Worm (Caenorhabditis elegans) whole organism, L2 larva: ENCODE results near the gene F49F1.10.

Source experiments
- C34F6.9 ChIP-seq: fragments of 150-350 bp; optimal IDR thresholded peaks from 2 replicates; lab custom pipeline; 2014; ENCODE audit warnings: missing biosample characterization, missing genetic modification characterization
- F13H6.1 ChIP-seq: sonication (generic microtip); optimal IDR thresholded peaks from 2 replicates; lab custom pipeline; 2016; ENCODE audit warnings: missing genetic modification characterization, missing compliant biosample characterization
- R02D3.7 ChIP-seq: fragments of 150-350 bp; optimal IDR thresholded peaks from 2 replicates; lab custom pipeline; 2014; ENCODE audit warnings: missing biosample characterization, missing genetic modification characterization
- ZK546.5 ChIP-seq: sonication (generic microtip); optimal IDR thresholded peaks from 2 replicates; lab custom pipeline; 2017; ENCODE audit warnings: missing biosample characterization, missing genetic modification characterization
- alr-1 ChIP-seq: fragments of 150-350 bp; optimal IDR thresholded peaks from 2 replicates; lab custom pipeline; 2014; ENCODE audit warnings: missing biosample characterization, missing genetic modification characterization
- aly-2 ChIP-seq: fragments of 150-350 bp; optimal IDR thresholded peaks from 2 replicates; lab custom pipeline; 2014; ENCODE audit warnings: missing biosample characterization, missing genetic modification characterization
- ama-1 ChIP-seq: fragments of 150-350 bp; optimal IDR thresholded peaks from 2 replicates; lab custom pipeline; 2018; ENCODE audit warnings: inconsistent platforms
- blmp-1 ChIP-seq: sonication (generic microtip); optimal IDR thresholded peaks from 2 replicates; lab custom pipeline; 2017; ENCODE audit warnings: missing genetic modification characterization, mild to moderate bottlenecking, missing compliant biosample characterization, antibody characterized with exemption, moderate library complexity; ENCODE audit not compliant: insufficient read depth
- ceh-16 ChIP-seq: fragments of 150-350 bp; optimal IDR thresholded peaks from 2 replicates; lab custom pipeline; 2014; ENCODE audit warnings: missing biosample characterization, missing genetic modification characterization
- ceh-82 ChIP-seq: fragments of 150-350 bp; optimal IDR thresholded peaks from 2 replicates; lab custom pipeline; 2014; ENCODE audit warnings: missing biosample characterization, missing genetic modification characterization
- crh-2 ChIP-seq: sonication (generic microtip); optimal IDR thresholded peaks from 2 replicates; lab custom pipeline; 2017; ENCODE audit warnings: missing biosample characterization, missing genetic modification characterization
- dmd-4 ChIP-seq: sonication (generic microtip); optimal IDR thresholded peaks from 2 replicates; lab custom pipeline; 2017; ENCODE audit warnings: missing biosample characterization, missing genetic modification characterization
- fos-1 ChIP-seq: fragments of 150-350 bp; optimal IDR thresholded peaks from 2 replicates; lab custom pipeline; 2014; ENCODE audit warnings: missing biosample characterization, missing genetic modification characterization
- gmeb-1 ChIP-seq: fragments of 150-350 bp; optimal IDR thresholded peaks from 2 replicates; lab custom pipeline; 2014; ENCODE audit warnings: missing biosample characterization, missing genetic modification characterization
- lin-11 ChIP-seq: fragments of 150-350 bp; sonication (generic microtip); optimal IDR thresholded peaks from 2 replicates; lab custom pipeline; 2014; ENCODE audit warnings: missing biosample characterization, missing genetic modification characterization, inconsistent platforms, mixed read lengths
- lin-13 ChIP-seq: fragments of 150-350 bp; optimal IDR thresholded peaks from 2 replicates; lab custom pipeline; 2014; ENCODE audit warnings: missing biosample characterization, missing genetic modification reagents, missing genetic modification characterization
- lin-39 ChIP-seq: fragments of 150-350 bp; optimal IDR thresholded peaks from 2 replicates; lab custom pipeline; 2014; ENCODE audit warnings: missing biosample characterization, missing genetic modification reagents, missing genetic modification characterization
- lsy-2 ChIP-seq, 2 experiments: fragments of 150-350 bp in 1 of 2; sonication (generic microtip) in 1 of 2; optimal IDR thresholded peaks; 2 replicates each; lab custom pipeline; 2014 to 2017; ENCODE audit warnings: missing biosample characterization in 2 of 2, missing genetic modification characterization in 2 of 2
- mab-5 ChIP-seq: fragments of 150-350 bp; optimal IDR thresholded peaks from 2 replicates; lab custom pipeline; 2014; ENCODE audit warnings: missing biosample characterization, missing genetic modification characterization
- mbf-1 ChIP-seq: sonication (generic microtip); optimal IDR thresholded peaks from 2 replicates; lab custom pipeline; 2017; ENCODE audit warnings: missing biosample characterization, missing genetic modification characterization
- nhr-10 ChIP-seq: sonication (generic microtip); optimal IDR thresholded peaks from 2 replicates; lab custom pipeline; 2017; ENCODE audit warnings: missing biosample characterization, missing genetic modification characterization
- nhr-11 ChIP-seq: fragments of 150-350 bp; optimal IDR thresholded peaks from 2 replicates; lab custom pipeline; 2014; ENCODE audit warnings: missing biosample characterization, missing genetic modification characterization
- nhr-12 ChIP-seq: fragments of 150-350 bp; optimal IDR thresholded peaks from 2 replicates; lab custom pipeline; 2014; ENCODE audit warnings: missing biosample characterization, missing genetic modification characterization
- nhr-129 ChIP-seq: fragments of 150-350 bp; optimal IDR thresholded peaks from 2 replicates; lab custom pipeline; 2014; ENCODE audit warnings: missing biosample characterization, missing genetic modification characterization
- nhr-21 ChIP-seq: fragments of 150-350 bp; optimal IDR thresholded peaks from 2 replicates; lab custom pipeline; 2014; ENCODE audit warnings: missing biosample characterization, missing genetic modification characterization
- nhr-23 ChIP-seq: fragments of 150-350 bp; optimal IDR thresholded peaks from 2 replicates; lab custom pipeline; 2014; ENCODE audit warnings: missing biosample characterization, missing genetic modification reagents, missing genetic modification characterization
- nhr-237 ChIP-seq: fragments of 150-350 bp; optimal IDR thresholded peaks from 2 replicates; lab custom pipeline; 2014; ENCODE audit warnings: missing biosample characterization, missing genetic modification characterization
- nhr-6 ChIP-seq: fragments of 150-350 bp; optimal IDR thresholded peaks from 2 replicates; lab custom pipeline; 2014; ENCODE audit warnings: missing biosample characterization, missing genetic modification characterization
- nhr-77 ChIP-seq: fragments of 150-350 bp; optimal IDR thresholded peaks from 2 replicates; lab custom pipeline; 2014; ENCODE audit warnings: missing biosample characterization, missing genetic modification characterization
- sem-4 ChIP-seq: fragments of 150-350 bp; optimal IDR thresholded peaks from 2 replicates; lab custom pipeline; 2014; ENCODE audit warnings: missing biosample characterization, missing genetic modification reagents, missing genetic modification characterization
- skn-1 ChIP-seq: sonication (generic microtip); optimal IDR thresholded peaks from 2 replicates; lab custom pipeline; 2017; ENCODE audit warnings: missing biosample characterization, missing genetic modification characterization
- sma-3 ChIP-seq: sonication (generic microtip); optimal IDR thresholded peaks from 2 replicates; lab custom pipeline; 2016; ENCODE audit warnings: missing genetic modification reagents, missing genetic modification characterization, missing compliant biosample characterization
- sma-9 ChIP-seq, 2 experiments: fragments of 150-350 bp in 1 of 2; sonication (generic microtip) in 1 of 2; optimal IDR thresholded peaks; 2 replicates each; lab custom pipeline; 2014 to 2016; ENCODE audit warnings: missing genetic modification characterization in 2 of 2, mild to moderate bottlenecking in 1 of 2, missing biosample characterization in 1 of 2, missing compliant biosample characterization in 1 of 2, missing genetic modification reagents in 1 of 2, moderate library complexity in 1 of 2
- unc-39 ChIP-seq: fragments of 150-350 bp; optimal IDR thresholded peaks from 2 replicates; lab custom pipeline; 2014; ENCODE audit warnings: missing biosample characterization, missing genetic modification characterization
- unc-55 ChIP-seq: fragments of 150-350 bp; sonication (generic microtip); optimal IDR thresholded peaks from 3 replicates; lab custom pipeline; 2014; ENCODE audit warnings: missing biosample characterization, missing genetic modification reagents, missing genetic modification characterization
- unc-62 ChIP-seq: fragments of 150-350 bp; optimal IDR thresholded peaks from 2 replicates; lab custom pipeline; 2014; ENCODE audit warnings: missing biosample characterization, missing genetic modification reagents, missing genetic modification characterization
- zag-1 ChIP-seq: fragments of 150-350 bp; optimal IDR thresholded peaks from 2 replicates; lab custom pipeline; 2014; ENCODE audit warnings: missing biosample characterization, missing genetic modification characterization
- ztf-11 ChIP-seq: sonication (generic microtip); optimal IDR thresholded peaks from 2 replicates; lab custom pipeline; 2017; ENCODE audit warnings: missing biosample characterization, missing genetic modification characterization
- ztf-4 ChIP-seq: fragments of 150-350 bp; optimal IDR thresholded peaks from 2 replicates; lab custom pipeline; 2014; ENCODE audit warnings: missing biosample characterization, missing genetic modification characterization

F49F1.10 gene

DNA sequence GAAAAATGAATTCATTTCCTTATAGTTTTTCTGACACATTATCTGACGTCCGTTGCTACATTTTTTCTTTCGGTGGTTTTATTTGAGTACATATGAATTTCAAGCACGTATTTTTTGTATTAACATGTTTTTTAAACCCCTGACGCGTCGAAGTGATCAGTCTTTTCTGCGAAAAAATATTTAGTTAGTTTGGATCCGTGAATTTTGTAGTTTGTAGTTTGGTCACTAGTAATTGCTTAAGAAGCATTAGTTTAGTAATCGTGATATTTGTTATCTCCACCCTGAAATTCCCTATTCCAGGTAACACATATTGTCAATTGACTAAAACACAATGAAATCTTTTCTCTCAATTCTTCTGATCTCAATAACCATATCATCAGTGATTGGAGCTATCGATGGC lies 30.2 kb downstream of the F49F1.10 start, which contains the start of gene C35B1.7:
Gene C35B1.7, plus strand, starts transcription at position 301 of the 400 bp plus-strand sequence.
- no peak for TF ChIP-seq nhr-6 (tag; lab: Kevin White, UChicago)
- TF ChIP-seq dmd-4 (tag; lab: Kevin White, UChicago), result no peak
- TF ChIP-seq lsy-2 (tag; optimal IDR thresholded peaks at IDR 0.05; lab: Kevin White, UChicago), result no peak
- TF ChIP-seq F13H6.1 (tag; lab: Kevin White, UChicago), result no peak
- no peak for TF ChIP-seq C34F6.9
- no peak for TF ChIP-seq nhr-11
- no peak for TF ChIP-seq ama-1 (lab: Kevin White, UChicago)
- no peak for TF ChIP-seq ceh-16
- no peak for TF ChIP-seq unc-39 (tag; lab: Kevin White, UChicago)
- TF ChIP-seq ztf-4 (tag; lab: Kevin White, UChicago), result no peak
- no peak for TF ChIP-seq blmp-1 (tag; lab: Kevin White, UChicago)
- no peak for TF ChIP-seq gmeb-1 (tag; lab: Kevin White, UChicago)

ce11 chrIV:4102720-4103119 lies 36.2 kb downstream of the F49F1.10 start, which contains the start of gene ubc-1:
ubc-1 (plus strand) TSS chrIV:4103020.
- no peak for TF ChIP-seq nhr-12 (tag; lab: Kevin White, UChicago)

DNA sequence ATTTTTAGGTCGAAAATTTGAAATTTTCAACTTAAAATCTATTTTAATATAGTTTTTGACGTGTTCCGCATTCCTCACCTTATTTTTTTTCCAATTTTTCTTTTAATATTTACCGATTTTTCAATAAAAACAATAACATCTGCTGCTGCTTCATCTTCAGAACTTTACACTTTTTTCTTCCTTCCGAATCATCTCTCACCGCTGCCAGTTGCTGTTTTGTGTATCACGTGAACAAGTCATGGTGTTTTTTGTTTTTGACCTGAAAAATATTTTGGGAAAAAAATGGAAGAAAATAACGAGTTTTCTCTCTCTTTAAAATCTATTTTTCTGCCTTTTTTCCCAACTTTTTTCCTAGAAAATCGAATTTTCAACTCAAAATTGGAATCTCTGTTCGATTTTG lies 39.1 kb downstream of the F49F1.10 start:
- TF ChIP-seq dmd-4 (tag; lab: Kevin White, UChicago) (no peak), sma-9 (GFP tag; optimal IDR thresholded peaks at IDR 0.05; lab: Kevin White, UChicago) (no peak), sma-9 (tag; optimal IDR thresholded peaks at IDR 0.05; lab: Kevin White, UChicago) (no peak), C34F6.9 (no peak), lsy-2 (tag; optimal IDR thresholded peaks at IDR 0.05; lab: Kevin White, UChicago) (peak in 1 of 2 experiments; percentile 13), mbf-1 (tag; lab: Kevin White, UChicago) (no peak), unc-55 (GFP tag; lab: Kevin White, UChicago) (no peak), nhr-21 (no peak), unc-62 (no peak), zag-1 (tag; lab: Kevin White, UChicago) (no peak), sem-4 (tag; lab: Kevin White, UChicago) (no peak), ZK546.5 (tag; lab: Kevin White, UChicago) (no peak), crh-2 (no peak), nhr-129 (tag; lab: Kevin White, UChicago) (peak; percentile 10), unc-39 (tag; lab: Kevin White, UChicago) (no peak), ztf-11 (tag; lab: Kevin White, UChicago) (no peak), lin-13 (GFP tag; lab: Kevin White, UChicago) (no peak), mab-5 (tag; lab: Kevin White, UChicago) (no peak)
- TF ChIP-seq, all 48 proteins: peak for 2

- TF ChIP-seq nhr-129 (tag; lab: Kevin White, UChicago), result peak; percentile 26
- TF ChIP-seq nhr-23 (tag; lab: Kevin White, UChicago), result no peak
- no peak for TF ChIP-seq crh-2
Measured at ce11 chrIV:4096940-4097339, 42.0 kb downstream of the F49F1.10 start.

- no peak for TF ChIP-seq nhr-77 (tag; lab: Kevin White, UChicago)
- TF ChIP-seq blmp-1 (tag; lab: Kevin White, UChicago), result no peak
- TF ChIP-seq skn-1 (tag; lab: Kevin White, UChicago), result no peak
- no peak for TF ChIP-seq mbf-1 (tag; lab: Kevin White, UChicago)
- TF ChIP-seq unc-55 (GFP tag; lab: Kevin White, UChicago), result peak; percentile 0
Measured at ce11 chrIV:4094364-4094763, 44.6 kb downstream of the F49F1.10 start.

DNA sequence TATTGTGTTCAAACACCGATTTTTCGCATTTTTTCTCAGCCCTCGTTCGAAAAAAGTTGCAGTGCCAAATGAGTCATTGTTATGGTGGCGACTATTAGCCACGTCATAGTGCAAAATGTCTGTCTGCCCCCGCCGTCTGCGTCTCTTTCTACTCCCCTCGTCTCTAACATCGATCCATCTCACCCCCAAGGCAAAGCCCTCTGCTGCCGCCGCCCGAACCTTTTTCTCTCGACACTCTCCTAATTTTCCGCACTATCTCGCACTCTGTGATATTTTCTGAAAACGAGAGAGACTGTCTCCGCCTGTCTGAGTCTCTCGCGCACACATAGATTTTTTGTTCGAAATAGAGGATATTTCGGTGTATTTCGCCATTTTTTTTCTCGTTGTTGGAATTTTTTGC lies 45.8 kb downstream of the F49F1.10 start:
- no peak for TF ChIP-seq alr-1 (tag; lab: Kevin White, UChicago)
- TF ChIP-seq C34F6.9, result peak; percentile 78
- TF ChIP-seq lin-11, result peak; percentile 4
- no peak for TF ChIP-seq blmp-1 (tag; lab: Kevin White, UChicago)
- peak; percentile 66 for TF ChIP-seq lin-13 (GFP tag; lab: Kevin White, UChicago)
- TF ChIP-seq nhr-237 (tag; lab: Kevin White, UChicago), result peak; percentile 4
- no peak for TF ChIP-seq ZK546.5 (tag; lab: Kevin White, UChicago)
- TF ChIP-seq fos-1, result peak; percentile 90
- peak; percentile 84 for TF ChIP-seq unc-55 (GFP tag; lab: Kevin White, UChicago)
- TF ChIP-seq sma-3, result peak; percentile 84
- no peak for TF ChIP-seq nhr-77 (tag; lab: Kevin White, UChicago)
- TF ChIP-seq nhr-10 (tag; lab: Kevin White, UChicago), result no peak
- TF ChIP-seq nhr-23 (tag; lab: Kevin White, UChicago), result no peak
- no peak for TF ChIP-seq nhr-12 (tag; lab: Kevin White, UChicago)
- TF ChIP-seq zag-1 (tag; lab: Kevin White, UChicago), result peak; percentile 54
- TF ChIP-seq R02D3.7 (tag; lab: Kevin White, UChicago), result no peak
- TF ChIP-seq nhr-11, result no peak
- no peak for TF ChIP-seq ama-1 (lab: Kevin White, UChicago)
- TF ChIP-seq aly-2 (tag; lab: Kevin White, UChicago), result no peak
- peak; percentile 96 for TF ChIP-seq crh-2
- no peak for TF ChIP-seq mbf-1 (tag; lab: Kevin White, UChicago)
- TF ChIP-seq ceh-16, result no peak
- peak; percentile 67 for TF ChIP-seq gmeb-1 (tag; lab: Kevin White, UChicago)
- TF ChIP-seq lsy-2 (tag; optimal IDR thresholded peaks at IDR 0.05; lab: Kevin White, UChicago), result peak; percentile 62 to 83
- no peak for TF ChIP-seq dmd-4 (tag; lab: Kevin White, UChicago)
- peak; percentile 57 for TF ChIP-seq nhr-21
- TF ChIP-seq lin-39, result no peak
- TF ChIP-seq ceh-82 (tag; lab: Kevin White, UChicago), result peak; percentile 75
- no peak for TF ChIP-seq unc-62
- TF ChIP-seq sem-4 (tag; lab: Kevin White, UChicago), result peak; percentile 54
- no peak for TF ChIP-seq unc-39 (tag; lab: Kevin White, UChicago)
